Worm (Caenorhabditis elegans) whole organism, L4/young adult: ENCODE data around the gene srw-16.

Source experiments
- W03F9.2 ChIP-seq: fragments of 150-350 bp; optimal IDR thresholded peaks from 2 replicates; lab custom pipeline; 2014; ENCODE audit warnings: missing biosample characterization, missing genetic modification characterization
- him-1 ChIP-seq: sonication (generic microtip); optimal IDR thresholded peaks from 2 replicates; lab custom pipeline; 2016; ENCODE audit warnings: missing genotype, missing genetic modification reagents, missing genetic modification characterization, missing compliant biosample characterization

DNA sequence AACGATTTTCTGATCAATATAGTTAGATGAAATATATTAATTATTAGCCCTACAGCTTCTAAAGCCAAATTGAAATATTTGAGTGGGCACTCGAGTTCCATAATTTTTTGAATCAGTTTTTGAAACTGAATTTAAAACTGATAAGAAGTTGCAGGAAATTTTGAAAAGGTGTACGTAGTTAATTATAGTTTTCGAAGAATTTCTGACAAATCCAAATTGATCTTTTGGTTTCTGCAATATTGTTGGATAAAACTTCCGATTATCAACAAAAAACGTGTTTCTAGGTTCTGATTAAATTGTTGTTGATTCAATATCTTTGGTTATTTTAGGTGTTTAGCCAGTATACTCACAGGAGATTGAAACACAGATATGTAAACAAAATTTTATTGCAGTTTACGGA, 32.1 kb upstream of the srw-16 start, which contains the start of gene T26H8.4:
- no peak for TF ChIP-seq W03F9.2 (tag; lab: Kevin White, UChicago)
- TF ChIP-seq him-1 (tag; lab: Kevin White, UChicago) = no peak
